Fruit fly (Drosophila melanogaster) whole organism, wandering third instar larva: ENCODE results near the gene Glyp.
A peak's percentile ranks its signal among the peaks of the same experiment; 100 is the strongest.

Experiments
- Abd-B ChIP-seq: fragments of >200 bp; optimal IDR thresholded peaks from 2 replicates; lab custom pipeline; 2017; ENCODE audit warnings: missing biosample characterization, missing genetic modification characterization
- CG32264 ChIP-seq: fragments of 200-800 bp; sonication (Bioruptor generic); optimal IDR thresholded peaks from 2 replicates; lab custom pipeline; 2016; ENCODE audit warnings: missing biosample characterization, missing genetic modification characterization
- Dfd ChIP-seq: fragments of >200 bp; optimal IDR thresholded peaks from 2 replicates; lab custom pipeline; 2017; ENCODE audit warnings: missing biosample characterization, missing genetic modification characterization
- Dif ChIP-seq: fragments of 200-275, 200-300 bp; sonication (Bioruptor generic); optimal IDR thresholded peaks from 2 replicates; lab custom pipeline; 2018; ENCODE audit warnings: missing biosample characterization, missing genetic modification characterization; ENCODE audit not compliant: partially characterized antibody
- GATAd ChIP-seq: sonication (Bioruptor generic); optimal IDR thresholded peaks from 2 replicates; lab custom pipeline; 2016; ENCODE audit warnings: missing biosample characterization, missing genetic modification characterization
- HLH106 ChIP-seq: fragments of 200-800 bp; optimal IDR thresholded peaks from 3 replicates; lab custom pipeline; 2019; ENCODE audit warnings: missing biosample characterization, mild to moderate bottlenecking, missing genetic modification characterization, moderate library complexity
- Hnf4 ChIP-seq: fragments of 200-800 bp; sonication (Bioruptor generic); optimal IDR thresholded peaks from 2 replicates; lab custom pipeline; 2016; ENCODE audit warnings: missing biosample characterization, mild to moderate bottlenecking, missing genetic modification characterization
- Hr83 ChIP-seq: fragments of 200-300 bp; sonication (Bioruptor generic); optimal IDR thresholded peaks from 2 replicates; lab custom pipeline; 2016; ENCODE audit warnings: missing biosample characterization, mild to moderate bottlenecking, missing genetic modification characterization, moderate library complexity; ENCODE audit not compliant: poor library complexity, severe bottlenecking
- Jra ChIP-seq: sonication (Bioruptor generic); optimal IDR thresholded peaks from 2 replicates; lab custom pipeline; 2016; ENCODE audit warnings: missing biosample characterization, missing genetic modification characterization
- Mio ChIP-seq: sonication (Bioruptor generic); optimal IDR thresholded peaks from 2 replicates; lab custom pipeline; 2016; ENCODE audit warnings: missing biosample characterization, missing genetic modification characterization
- Myc ChIP-seq: fragments of >200 bp; optimal IDR thresholded peaks from 2 replicates; lab custom pipeline; 2017
- OdsH ChIP-seq: fragments of 200-800 bp; sonication (Bioruptor generic); optimal IDR thresholded peaks from 2 replicates; lab custom pipeline; 2016; ENCODE audit warnings: missing biosample characterization, mild to moderate bottlenecking, missing genetic modification characterization
- Rel ChIP-seq, 2 experiments: fragments of 200-800 bp; sonication (Bioruptor generic) in 1 of 2; optimal IDR thresholded peaks; 2 replicates in 1 of 2; 3 replicates in 1 of 2; lab custom pipeline; 2016 to 2019; ENCODE audit warnings: mild to moderate bottlenecking in 2 of 2, missing biosample characterization in 2 of 2, missing genetic modification characterization in 2 of 2, moderate library complexity in 1 of 2
- Sp1 ChIP-seq: fragments of 200-800 bp; sonication (Bioruptor generic); optimal IDR thresholded peaks from 3 replicates; lab custom pipeline; 2019; ENCODE audit warnings: missing biosample characterization, mild to moderate bottlenecking, missing genetic modification characterization, moderate library complexity
- Vsx2 ChIP-seq: fragments of 200-300, 225-300 bp; sonication (Bioruptor generic); optimal IDR thresholded peaks from 2 replicates; lab custom pipeline; 2018; ENCODE audit warnings: missing biosample characterization, missing genetic modification characterization; ENCODE audit not compliant: partially characterized antibody
- br ChIP-seq: fragments of 200-800 bp; sonication (Bioruptor generic); optimal IDR thresholded peaks from 2 replicates; lab custom pipeline; 2016; ENCODE audit warnings: missing biosample characterization, missing genetic modification characterization
- brk ChIP-seq: fragments of 200-800 bp; sonication (Bioruptor generic); optimal IDR thresholded peaks from 2 replicates; lab custom pipeline; 2016; ENCODE audit warnings: missing biosample characterization, mild to moderate bottlenecking, missing genetic modification characterization
- dl ChIP-seq, 2 experiments: fragments of 175-275, 200-275 bp in 1 of 2; fragments of 200-275 bp in 1 of 2; sonication (Bioruptor generic); optimal IDR thresholded peaks; lab custom pipeline; 2018; ENCODE audit warnings: mild to moderate bottlenecking in 2 of 2, missing biosample characterization in 2 of 2, missing genetic modification characterization in 2 of 2, moderate library complexity in 2 of 2; ENCODE audit not compliant: partially characterized antibody in 2 of 2, insufficient read depth in 1 of 2
- dmrt93B ChIP-seq: fragments of 200-800 bp; sonication (Bioruptor generic); optimal IDR thresholded peaks from 2 replicates; lab custom pipeline; 2018; ENCODE audit warnings: missing biosample characterization, mild to moderate bottlenecking, missing genetic modification characterization
- dsf ChIP-seq: sonication (Bioruptor generic); optimal IDR thresholded peaks from 2 replicates; lab custom pipeline; 2016; ENCODE audit warnings: missing biosample characterization, missing genetic modification characterization, borderline replicate concordance
- ey ChIP-seq: fragments of 200-800 bp; sonication (Bioruptor generic); optimal IDR thresholded peaks from 2 replicates; lab custom pipeline; 2016; ENCODE audit warnings: missing biosample characterization, missing genetic modification characterization
- foxo ChIP-seq, 2 experiments: fragments of 200-800 bp; sonication (Bioruptor generic); optimal IDR thresholded peaks; 2 replicates in 1 of 2; 3 replicates in 1 of 2; lab custom pipeline; 2016 to 2017; ENCODE audit warnings: missing biosample characterization in 2 of 2, missing genetic modification characterization in 2 of 2
- fru ChIP-seq: fragments of 200-800 bp; sonication (Bioruptor generic); optimal IDR thresholded peaks from 3 replicates; lab custom pipeline; 2016; ENCODE audit warnings: missing biosample characterization, mild to moderate bottlenecking, missing genetic modification characterization
- h ChIP-seq: fragments of 200-800 bp; sonication (Bioruptor generic); optimal IDR thresholded peaks from 3 replicates; lab custom pipeline; 2016; ENCODE audit warnings: missing biosample characterization, mild to moderate bottlenecking, missing genetic modification characterization
- jim ChIP-seq: fragments of 175-275, 200-325 bp; sonication (Bioruptor generic); optimal IDR thresholded peaks from 2 replicates; lab custom pipeline; 2016; ENCODE audit warnings: missing biosample characterization, mild to moderate bottlenecking, missing genetic modification characterization
- lola ChIP-seq: fragments of >200 bp; optimal IDR thresholded peaks from 2 replicates; lab custom pipeline; 2017; ENCODE audit warnings: missing biosample characterization, missing genetic modification characterization
- psq ChIP-seq: fragments of 200-800 bp; sonication (Bioruptor generic); optimal IDR thresholded peaks from 3 replicates; lab custom pipeline; 2017; ENCODE audit warnings: missing biosample characterization, mild to moderate bottlenecking, missing genetic modification characterization, moderate library complexity
- rgr ChIP-seq: fragments of 200-800 bp; sonication (Bioruptor generic); optimal IDR thresholded peaks from 3 replicates; lab custom pipeline; 2016; ENCODE audit warnings: missing biosample characterization, mild to moderate bottlenecking, missing genetic modification characterization
- sage ChIP-seq: fragments of 200-800 bp; sonication (Bioruptor generic); optimal IDR thresholded peaks from 2 replicates; lab custom pipeline; 2016; ENCODE audit warnings: missing biosample characterization, mild to moderate bottlenecking, missing genetic modification characterization
- sv ChIP-seq: fragments of 200-800 bp; sonication (Bioruptor generic); optimal IDR thresholded peaks from 3 replicates; lab custom pipeline; 2016; ENCODE audit warnings: missing biosample characterization, missing genetic modification characterization
- tai ChIP-seq: sonication (Bioruptor generic); optimal IDR thresholded peaks from 2 replicates; lab custom pipeline; 2016; ENCODE audit warnings: missing biosample characterization, missing genetic modification characterization
- usp ChIP-seq: fragments of >200 bp; optimal IDR thresholded peaks from 2 replicates; lab custom pipeline; 2017; ENCODE audit warnings: missing biosample characterization, missing genetic modification characterization
- woc ChIP-seq: sonication (Bioruptor generic); optimal IDR thresholded peaks from 2 replicates; lab custom pipeline; 2016; ENCODE audit warnings: missing biosample characterization, mild to moderate bottlenecking, missing genetic modification characterization

Gene Glyp

DNA sequence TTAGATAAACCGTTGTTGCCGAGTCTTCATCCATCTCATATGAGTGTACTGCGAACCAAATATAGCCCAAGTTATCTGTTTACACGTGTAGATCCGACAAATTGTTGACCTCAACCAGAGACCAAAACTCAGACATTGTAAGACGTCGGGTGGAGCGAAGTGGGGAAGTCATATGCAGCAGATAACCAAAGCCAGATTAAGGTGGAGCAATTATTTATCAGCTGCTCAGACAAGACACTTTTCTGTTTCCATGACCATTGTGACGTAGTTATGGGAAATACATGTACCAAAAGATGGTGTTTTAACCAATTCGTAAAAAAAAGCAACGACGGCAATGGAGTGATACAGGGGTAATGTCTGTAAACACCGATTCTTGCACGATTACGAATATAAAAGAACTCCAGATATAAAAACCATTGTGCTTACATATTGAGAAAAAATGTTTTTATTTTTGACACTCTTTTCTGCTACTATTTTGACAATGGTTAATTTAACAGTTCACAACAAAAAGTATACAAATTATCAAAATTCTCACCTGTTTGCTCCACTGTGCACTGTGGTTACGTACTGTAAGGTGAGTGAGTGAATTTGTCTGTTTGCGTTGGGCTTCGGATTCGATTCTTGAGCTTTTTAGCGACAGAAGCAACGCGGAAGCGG, 46.8 kb downstream of the Glyp start:
- TF ChIP-seq Rel (GFP tag; optimal IDR thresholded peaks at IDR 0.05; lab: Kevin White, UChicago) = no peak
- peak; percentile 55 for TF ChIP-seq Rel (tag; optimal IDR thresholded peaks at IDR 0.05; lab: Kevin White, UChicago)
- peak; percentile 15 for TF ChIP-seq Hr83 (GFP tag; lab: Kevin White, UChicago)
- TF ChIP-seq Hnf4 (GFP tag; lab: Kevin White, UChicago) = peak; percentile 38
- peak; percentile 29 for TF ChIP-seq tai
- peak; percentile 74 for TF ChIP-seq fru (GFP tag; lab: Kevin White, UChicago)
- peak; percentile 46 for TF ChIP-seq HLH106 (tag; lab: Kevin White, UChicago)
- no peak for TF ChIP-seq usp
- no peak for TF ChIP-seq Mio (GFP tag; lab: Kevin White, UChicago)
- peak in 1 of 2 experiments; percentile 72 for TF ChIP-seq foxo (GFP tag; optimal IDR thresholded peaks at IDR 0.05; lab: Kevin White, UChicago)
- TF ChIP-seq br = peak; percentile 49
- TF ChIP-seq dsf = no peak
- TF ChIP-seq jim (GFP tag; lab: Kevin White, UChicago) = no peak
- TF ChIP-seq sv (GFP tag; lab: Kevin White, UChicago) = peak; percentile 45
- no peak for TF ChIP-seq Myc (lab: Kevin White, UChicago)
- peak; percentile 38 for TF ChIP-seq OdsH (GFP tag; lab: Kevin White, UChicago)
- peak; percentile 65 for TF ChIP-seq rgr
- peak; percentile 43 for TF ChIP-seq dmrt93B (GFP tag; lab: Kevin White, UChicago)
- TF ChIP-seq psq = no peak
- peak; percentile 52 for TF ChIP-seq ey (GFP tag; lab: Kevin White, UChicago)
- TF ChIP-seq GATAd = no peak
- TF ChIP-seq woc (GFP tag; lab: Kevin White, UChicago) = peak; percentile 59
- peak; percentile 31 for TF ChIP-seq Sp1 (GFP tag; lab: Kevin White, UChicago)
- peak; percentile 63 for TF ChIP-seq h (GFP tag; lab: Kevin White, UChicago)
- no peak for TF ChIP-seq lola (GFP tag; lab: Kevin White, UChicago)

DNA sequence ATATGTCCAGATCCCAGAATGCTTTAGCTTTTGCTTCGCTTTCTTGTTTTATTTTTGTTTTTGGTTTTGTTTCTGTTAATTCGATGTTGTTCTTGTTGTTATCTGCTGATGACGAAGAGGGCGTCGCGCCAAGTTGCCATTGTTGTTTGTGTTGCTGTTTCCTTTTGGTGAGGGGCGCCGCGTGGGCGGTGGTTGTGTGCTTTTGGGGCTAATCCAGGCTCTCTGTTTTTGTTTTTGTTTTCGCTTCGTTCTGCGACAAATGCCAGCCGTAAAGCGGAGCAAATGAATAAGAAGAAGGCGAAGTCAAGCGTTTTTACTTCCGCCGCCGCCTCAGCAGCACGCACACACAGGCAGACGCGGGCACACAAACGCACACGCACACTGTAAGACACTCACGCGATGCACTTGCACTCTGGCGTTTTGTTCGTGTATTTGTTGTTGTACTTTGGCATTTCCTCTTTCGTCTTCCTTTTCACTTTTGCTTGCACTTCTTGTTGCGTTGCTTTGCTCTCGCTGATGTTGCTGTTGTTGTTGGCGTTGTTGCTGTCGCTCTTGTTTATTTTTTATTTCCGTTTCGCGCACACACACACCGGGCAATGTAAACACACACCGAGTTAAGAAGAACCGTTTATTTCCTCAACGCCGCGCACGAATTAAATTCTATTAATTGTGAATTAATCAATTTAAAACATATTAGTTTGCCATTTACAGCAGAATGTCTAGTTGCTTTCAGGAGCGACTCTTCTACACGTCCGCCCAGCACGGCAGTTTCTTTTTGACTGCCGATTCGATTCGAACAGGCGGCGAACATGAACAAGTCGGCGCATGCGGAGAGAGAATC, 47.6 kb downstream of the Glyp start, which contains the start of gene aop:
Gene aop (minus strand): TSS at position 786 of the 841 bp plus-strand sequence.
- TF ChIP-seq CG32264 = no peak
- TF ChIP-seq GATAd = no peak
- TF ChIP-seq dl (GFP tag; optimal IDR thresholded peaks at IDR 0.05; lab: Kevin White, UChicago; ENCODE audit: insufficient read depth in 1 of 2, partially characterized antibody in 2 of 2) = peak in 1 of 2 experiments; percentile 74
- TF ChIP-seq Dif (GFP tag; lab: Kevin White, UChicago) = peak; percentile 68
- no peak for TF ChIP-seq Rel (GFP tag; optimal IDR thresholded peaks at IDR 0.05; lab: Kevin White, UChicago)
- TF ChIP-seq Rel (tag; optimal IDR thresholded peaks at IDR 0.05; lab: Kevin White, UChicago) = peak; percentile 63
- TF ChIP-seq psq = peak; percentile 95
- TF ChIP-seq Dfd (GFP tag; lab: Kevin White, UChicago) = peak; percentile 50
- TF ChIP-seq HLH106 (tag; lab: Kevin White, UChicago) = peak; percentile 18
- TF ChIP-seq usp = no peak
- TF ChIP-seq Sp1 (GFP tag; lab: Kevin White, UChicago) = peak; percentile 67
- TF ChIP-seq sage (GFP tag; lab: Kevin White, UChicago) = no peak
- no peak for TF ChIP-seq Jra (GFP tag; lab: Kevin White, UChicago)
- TF ChIP-seq Mio (GFP tag; lab: Kevin White, UChicago) = no peak
- peak; percentile 50 for TF ChIP-seq h (GFP tag; lab: Kevin White, UChicago)
- TF ChIP-seq Abd-B = no peak
- peak; percentile 11 for TF ChIP-seq fru (GFP tag; lab: Kevin White, UChicago)
- no peak for TF ChIP-seq brk (GFP tag; lab: Kevin White, UChicago)
- TF ChIP-seq Hr83 (GFP tag; lab: Kevin White, UChicago) = peak; percentile 50
- peak; percentile 4 for TF ChIP-seq Hnf4 (GFP tag; lab: Kevin White, UChicago)
- TF ChIP-seq rgr = peak; percentile 59
- TF ChIP-seq jim (GFP tag; lab: Kevin White, UChicago) = no peak
- peak; percentile 54 for TF ChIP-seq Vsx2 (GFP tag; lab: Kevin White, UChicago)
- no peak for TF ChIP-seq sv (GFP tag; lab: Kevin White, UChicago)
